Fruit fly (Drosophila melanogaster): ENCODE data around the gene CG2129.

dm6 chrX:8177030-8177349 is 31.4 kb downstream of the CG2129 start, which contains the start of gene slpr:
- TF ChIP-seq CG7045 (GFP tag; optimal IDR thresholded peaks at IDR 0.05), result no peak
- TF ChIP-seq CG12768 (GFP tag; optimal IDR thresholded peaks at IDR 0.05), result no peak
- TF ChIP-seq cic (GFP tag; optimal IDR thresholded peaks at IDR 0.05), result no peak
- TF ChIP-seq pad (GFP tag; optimal IDR thresholded peaks at IDR 0.05), result no peak
- no peak for TF ChIP-seq cnc (optimal IDR thresholded peaks at IDR 0.05)
- no peak for TF ChIP-seq bab1 (GFP tag; optimal IDR thresholded peaks at IDR 0.05)
- TF ChIP-seq ovo (GFP tag; optimal IDR thresholded peaks at IDR 0.05), result no peak
- TF ChIP-seq CG7101 (tag; optimal IDR thresholded peaks at IDR 0.05), result no peak
- no peak for TF ChIP-seq Mnt (GFP tag; optimal IDR thresholded peaks at IDR 0.05)
- TF ChIP-seq CG14711 (tag; optimal IDR thresholded peaks at IDR 0.05), result peak; percentile 38
- no peak for TF ChIP-seq Clk (GFP tag; optimal IDR thresholded peaks at IDR 0.05)
- TF ChIP-seq Hr96 (GFP tag; optimal IDR thresholded peaks at IDR 0.05), result no peak
- no peak for TF ChIP-seq CG11617 (GFP tag; optimal IDR thresholded peaks at IDR 0.05)
- TF ChIP-seq toe (GFP tag; optimal IDR thresholded peaks at IDR 0.05), result no peak
